Fruit fly (Drosophila melanogaster) whole organism, embryonic: ENCODE measurements around the gene CG10116.

Source experiments
- ATbp ChIP-seq: fragments of 200-800 bp; sonication (Bioruptor generic); optimal IDR thresholded peaks from 2 replicates; lab custom pipeline; 2017; ENCODE audit warnings: missing biosample characterization, mild to moderate bottlenecking, missing genetic modification characterization, missing genetic modification reagents
- Adf1 ChIP-seq: fragments of 200-800 bp; sonication (Bioruptor generic); IDR thresholded peaks from 2 replicates; pipeline ENCODE4 v1.3.6; 2022; ENCODE audit warnings: missing biosample characterization, missing genetic modification characterization
- BEAF-32 ChIP-seq: fragments of 200-800 bp; sonication (Bioruptor generic); optimal IDR thresholded peaks from 3 replicates; lab custom pipeline; 2017; ENCODE audit warnings: missing biosample characterization, missing genetic modification characterization, mild to moderate bottlenecking, moderate library complexity, missing genetic modification reagents
- C15 ChIP-seq: fragments of 200-800 bp; sonication (Bioruptor generic); IDR thresholded peaks from 3 replicates; pipeline ENCODE4 v1.3.6; 2022; ENCODE audit warnings: missing biosample characterization, missing genetic modification characterization
- CG11093 ChIP-seq: fragments of 200-800 bp; sonication (Bioruptor generic); IDR thresholded peaks from 3 replicates; pipeline ENCODE4 v1.3.6; 2022; ENCODE audit warnings: missing biosample characterization, missing genetic modification characterization
- CG11247 ChIP-seq: fragments of 200-800 bp; sonication (Bioruptor generic); IDR thresholded peaks from 2 replicates; pipeline ENCODE4 v1.3.6; 2022; ENCODE audit warnings: missing biosample characterization, missing genetic modification characterization
- CG11560 ChIP-seq: fragments of 200-800 bp; sonication (Bioruptor generic); IDR thresholded peaks from 3 replicates; pipeline ENCODE4 v1.3.6; 2022; ENCODE audit warnings: missing biosample characterization, missing genetic modification characterization
- CG11695 ChIP-seq: fragments of 200-800 bp; sonication (Bioruptor generic); IDR thresholded peaks from 3 replicates; pipeline ENCODE4 v1.3.6; 2022; ENCODE audit warnings: missing biosample characterization, missing genetic modification characterization
- CG12219 ChIP-seq: fragments of 200-800 bp; sonication (Bioruptor generic); optimal IDR thresholded peaks from 3 replicates; lab custom pipeline; 2018; ENCODE audit warnings: missing biosample characterization, mild to moderate bottlenecking, missing genetic modification characterization
- CG14014 ChIP-seq: fragments of 200-800 bp; sonication (Bioruptor generic); IDR thresholded peaks from 2 replicates; pipeline ENCODE4 v1.3.6; 2022; ENCODE audit warnings: missing biosample characterization, missing genetic modification characterization
- CG15514 ChIP-seq: fragments of 200-800 bp; sonication (Bioruptor generic); optimal IDR thresholded peaks from 3 replicates; lab custom pipeline; 2017; ENCODE audit warnings: missing biosample characterization, missing genetic modification characterization, mild to moderate bottlenecking, moderate library complexity, missing genetic modification reagents
- CG17612 ChIP-seq: fragments of 200-800 bp; sonication (Bioruptor generic); IDR thresholded peaks from 2 replicates; pipeline ENCODE4 v1.3.6; 2022; ENCODE audit warnings: missing biosample characterization, missing genetic modification characterization
- CG17802 ChIP-seq: fragments of 200-800 bp; sonication (Bioruptor generic); optimal IDR thresholded peaks from 2 replicates; lab custom pipeline; 2018; ENCODE audit warnings: missing biosample characterization, mild to moderate bottlenecking, missing genetic modification characterization, moderate library complexity
- CG2712 ChIP-seq: fragments of 200-800 bp; optimal IDR thresholded peaks from 3 replicates; lab custom pipeline; 2019; ENCODE audit warnings: missing biosample characterization, mild to moderate bottlenecking, missing genetic modification characterization, moderate library complexity
- CG3407 ChIP-seq: fragments of 200-800 bp; sonication (Bioruptor generic); optimal IDR thresholded peaks from 2 replicates; lab custom pipeline; 2018; ENCODE audit warnings: missing biosample characterization, mild to moderate bottlenecking, missing genetic modification characterization
- CG34224 ChIP-seq: fragments of 200-800 bp; sonication (Bioruptor generic); IDR thresholded peaks from 3 replicates; pipeline ENCODE4 v1.3.6; 2022; ENCODE audit warnings: missing biosample characterization, missing genetic modification characterization; ENCODE audit not compliant: partially characterized antibody
- CG3726 ChIP-seq: fragments of 200-800 bp; sonication (Bioruptor generic); IDR thresholded peaks from 3 replicates; pipeline ENCODE4, ENCODE4 v1.3.6; 2022; ENCODE audit warnings: missing biosample characterization, missing genetic modification characterization
- CG4328 ChIP-seq: fragments of 200-800 bp; sonication (Bioruptor generic); optimal IDR thresholded peaks from 3 replicates; lab custom pipeline; 2017; ENCODE audit warnings: missing biosample characterization, missing genetic modification reagents, missing genetic modification characterization
- CG6272 ChIP-seq: fragments of 200-800 bp; sonication (Bioruptor generic); IDR thresholded peaks from 2 replicates; pipeline ENCODE4 v1.3.6; 2022; ENCODE audit warnings: missing biosample characterization, missing genetic modification characterization
- CG7556 ChIP-seq: fragments of 200-800 bp; sonication (Bioruptor generic); optimal IDR thresholded peaks from 2 replicates; lab custom pipeline; 2017; ENCODE audit warnings: missing biosample characterization, mild to moderate bottlenecking, missing genetic modification characterization
- CG7963 ChIP-seq: fragments of 200-800 bp; sonication (Bioruptor generic); IDR thresholded peaks from 3 replicates; pipeline ENCODE4 v1.3.6; 2022; ENCODE audit warnings: missing biosample characterization, missing genetic modification characterization; ENCODE audit not compliant: partially characterized antibody
- CG9876 ChIP-seq: fragments of 200-800 bp; sonication (Bioruptor generic); optimal IDR thresholded peaks from 2 replicates; lab custom pipeline; 2016; ENCODE audit warnings: missing biosample characterization, missing genetic modification characterization
- D ChIP-seq, 2 experiments: fragments of 200-800 bp in 1 of 2; fragments of >200 bp in 1 of 2; sonication (Bioruptor generic) in 1 of 2; optimal IDR thresholded peaks; 2 replicates in 1 of 2; 3 replicates in 1 of 2; lab custom pipeline; 2017; ENCODE audit warnings: mild to moderate bottlenecking in 1 of 2, missing biosample characterization in 1 of 2, missing genetic modification characterization in 1 of 2, missing genetic modification reagents in 1 of 2
- Dad ChIP-seq: fragments of 200-800 bp; sonication (Bioruptor generic); optimal IDR thresholded peaks from 3 replicates; lab custom pipeline; 2016; ENCODE audit warnings: missing biosample characterization, missing genetic modification characterization
- Ets65A ChIP-seq: fragments of 200-800 bp; sonication (Bioruptor generic); peaks from one replicate; lab custom pipeline; 2016; ENCODE audit warnings: missing biosample characterization, missing genetic modification characterization
- HmgZ ChIP-seq: fragments of 200-800 bp; sonication (Bioruptor generic); optimal IDR thresholded peaks from 2 replicates; lab custom pipeline; 2018; ENCODE audit warnings: missing biosample characterization, mild to moderate bottlenecking, missing genetic modification characterization
- Hmx ChIP-seq: fragments of 200-800 bp; sonication (Bioruptor generic); optimal IDR thresholded peaks from 2 replicates; lab custom pipeline; 2016; ENCODE audit warnings: missing biosample characterization, missing genetic modification characterization
- Hr3 ChIP-seq: fragments of 200-800 bp; sonication (Bioruptor generic); optimal IDR thresholded peaks from 3 replicates; lab custom pipeline; 2016; ENCODE audit warnings: missing biosample characterization, missing genetic modification characterization
- Hr78 ChIP-seq, 2 experiments: fragments of 200-800 bp in 1 of 2; fragments of >200 bp in 1 of 2; sonication (Bioruptor generic) in 1 of 2; optimal IDR thresholded peaks; 2 replicates each; lab custom pipeline; 2017 to 2019; ENCODE audit warnings: missing biosample characterization in 2 of 2, missing genetic modification characterization in 2 of 2, mild to moderate bottlenecking in 1 of 2, moderate library complexity in 1 of 2
- Lpt ChIP-seq: fragments of >200 bp; optimal IDR thresholded peaks from 2 replicates; lab custom pipeline; 2018; ENCODE audit warnings: missing biosample characterization, missing genetic modification characterization
- MESR4 ChIP-seq: fragments of 200-800 bp; sonication (Bioruptor generic); optimal IDR thresholded peaks from 2 replicates; lab custom pipeline; 2018; ENCODE audit warnings: missing biosample characterization, mild to moderate bottlenecking, missing genetic modification characterization, moderate library complexity
- NC2β ChIP-seq: fragments of 200-800 bp; sonication (Bioruptor generic); optimal IDR thresholded peaks from 2 replicates; lab custom pipeline; 2016; ENCODE audit warnings: missing biosample characterization, missing genetic modification characterization
- Rfx ChIP-seq: fragments of 200-800 bp; sonication (Bioruptor generic); IDR thresholded peaks from 2 replicates; pipeline ENCODE4 v1.3.6; 2022; ENCODE audit warnings: missing biosample characterization, missing genetic modification characterization
- ase ChIP-seq: fragments of 200-800 bp; sonication (Bioruptor generic); IDR thresholded peaks from 3 replicates; pipeline ENCODE4 v1.3.6; 2022; ENCODE audit warnings: missing biosample characterization, missing genetic modification characterization
- corto ChIP-seq: fragments of 200-800 bp; sonication (Bioruptor generic); optimal IDR thresholded peaks from 2 replicates; lab custom pipeline; 2016; ENCODE audit warnings: missing biosample characterization, mild to moderate bottlenecking, missing genetic modification characterization, moderate library complexity
- jing ChIP-seq: fragments of 200-800 bp; sonication (Bioruptor generic); optimal IDR thresholded peaks from 2 replicates; lab custom pipeline; 2018; ENCODE audit warnings: missing biosample characterization, mild to moderate bottlenecking, missing genetic modification characterization
- kah ChIP-seq: fragments of 200-800 bp; sonication (Bioruptor generic); optimal IDR thresholded peaks from 2 replicates; lab custom pipeline; 2018; ENCODE audit warnings: missing biosample characterization, mild to moderate bottlenecking, missing genetic modification characterization
- odd ChIP-seq: fragments of 200-800 bp; sonication (Bioruptor generic); optimal IDR thresholded peaks from 2 replicates; lab custom pipeline; 2017; ENCODE audit warnings: missing biosample characterization, mild to moderate bottlenecking, missing genetic modification characterization
- otp ChIP-seq: fragments of 200-800 bp; sonication (Bioruptor generic); IDR thresholded peaks from 3 replicates; pipeline ENCODE4, ENCODE4 v1.3.6; 2022; ENCODE audit warnings: missing biosample characterization, missing genetic modification characterization
- phol ChIP-seq: fragments of 200-800 bp; sonication (Bioruptor generic); optimal IDR thresholded peaks from 3 replicates; lab custom pipeline; 2018; ENCODE audit warnings: missing biosample characterization, mild to moderate bottlenecking, missing genetic modification characterization, moderate library complexity
- prd ChIP-seq, 3 experiments: fragments of >200 bp in 2 of 3; fragments of 200-800 bp in 1 of 3; sonication (Bioruptor generic) in 1 of 3; optimal IDR thresholded peaks in 2 of 3; IDR thresholded peaks in 1 of 3; 2 replicates in 2 of 3; 3 replicates in 1 of 3; pipeline versions ENCODE4 v1.3.6 to Lab custom; 2017 to 2022; ENCODE audit warnings: missing biosample characterization in 1 of 3, missing genetic modification characterization in 1 of 3
- pzg ChIP-seq: fragments of 200-800 bp; sonication (Bioruptor generic); optimal IDR thresholded peaks from 3 replicates; lab custom pipeline; 2018; ENCODE audit warnings: missing biosample characterization, mild to moderate bottlenecking, missing genetic modification characterization, moderate library complexity
- sqz ChIP-seq: fragments of 200-800 bp; sonication (Bioruptor generic); optimal IDR thresholded peaks from 3 replicates; lab custom pipeline; 2018; ENCODE audit warnings: missing biosample characterization, mild to moderate bottlenecking, missing genetic modification characterization
- sr ChIP-seq: fragments of 200-800 bp; sonication (Bioruptor generic); IDR thresholded peaks from 3 replicates; pipeline ENCODE4 v1.3.6; 2022; ENCODE audit warnings: missing biosample characterization, missing genetic modification characterization
- tna ChIP-seq: fragments of 200-800 bp; sonication (Bioruptor generic); IDR thresholded peaks from 2 replicates; pipeline ENCODE4 v1.3.6; 2022; ENCODE audit warnings: missing biosample characterization, missing genetic modification characterization; ENCODE audit not compliant: partially characterized antibody
- twi ChIP-seq: fragments of 200-800 bp; optimal IDR thresholded peaks from 2 replicates; lab custom pipeline; 2019; ENCODE audit warnings: missing biosample characterization, mild to moderate bottlenecking, missing genetic modification characterization, moderate library complexity
- tx ChIP-seq: fragments of 200-800 bp; sonication (Bioruptor generic); optimal IDR thresholded peaks from 2 replicates; lab custom pipeline; 2016; ENCODE audit warnings: missing biosample characterization, missing genetic modification characterization
- unc-4 ChIP-seq: fragments of 200-800 bp; sonication (Bioruptor generic); IDR thresholded peaks from 2 replicates; pipeline ENCODE4 v1.3.6; 2022; ENCODE audit warnings: missing biosample characterization, missing genetic modification characterization; ENCODE audit not compliant: partially characterized antibody

Gene CG10116

DNA sequence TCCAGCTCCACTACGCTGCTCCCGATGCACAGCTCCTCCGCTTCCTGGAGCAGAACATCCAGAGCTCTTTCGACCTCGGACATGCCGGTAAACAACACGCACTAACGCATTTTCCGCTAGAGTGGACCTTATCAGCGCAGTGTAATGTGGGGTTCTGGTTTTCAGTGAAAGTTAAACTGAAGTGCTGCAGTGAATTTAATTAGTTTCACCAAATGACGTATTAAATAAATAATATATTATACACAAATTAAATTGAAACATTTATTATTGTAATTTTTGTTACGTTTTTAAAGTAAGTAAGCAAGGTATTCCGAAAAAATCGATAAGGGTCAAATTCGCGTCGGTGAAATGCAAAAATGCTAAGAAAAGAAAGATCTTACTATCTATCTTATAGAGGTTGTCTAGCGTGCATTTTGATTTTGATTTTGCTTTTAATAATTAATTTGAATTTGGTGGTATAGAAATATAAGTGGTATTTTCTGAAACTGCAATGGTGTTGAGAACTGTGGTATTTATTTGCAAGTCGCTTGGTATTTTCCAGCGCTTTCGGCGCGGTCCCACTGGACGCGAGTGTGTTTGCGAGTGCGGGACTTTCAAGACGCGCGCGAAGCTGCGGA is 6.8 kb downstream of the CG10116 start, which contains the start of the genes JMJD7 and CG10738 (continued):
- no peak for TF ChIP-seq CG9876
- TF ChIP-seq kah, result peak; percentile 18
- TF ChIP-seq CG11695, result no peak
- TF ChIP-seq CG15514 (GFP tag; lab: Kevin White, UChicago), result peak; percentile 70
- TF ChIP-seq CG7556 (GFP tag; lab: Kevin White, UChicago), result no peak
- TF ChIP-seq tx (GFP tag; lab: Kevin White, UChicago), result no peak
- TF ChIP-seq jing (GFP tag; lab: Kevin White, UChicago), result no peak
- no peak for TF ChIP-seq Hmx (GFP tag; lab: Kevin White, UChicago)
- peak; percentile 64 for TF ChIP-seq pzg
- peak; percentile 69; the same call in 2 of the 3 replicates for TF ChIP-seq ase (GFP tag; lab: Robert Waterston, UW)
- no peak for TF ChIP-seq Hr78 (GFP tag; optimal IDR thresholded peaks at IDR 0.05; lab: Kevin White, UChicago)
- no peak for TF ChIP-seq NC2β (GFP tag; lab: Kevin White, UChicago)
- no peak for TF ChIP-seq sqz
- TF ChIP-seq CG12219 (GFP tag; lab: Kevin White, UChicago), result no peak
- no peak for TF ChIP-seq corto (GFP tag; lab: Kevin White, UChicago)
- 0 out of 3 replicates have a peak, but pooled peaks have one; percentile 4 for TF ChIP-seq sr (GFP tag; lab: Robert Waterston, UW)
- TF ChIP-seq CG34224 (GFP tag; lab: Robert Waterston, UW), result no peak
- no peak for TF ChIP-seq Lpt (GFP tag; lab: Kevin White, UChicago)
- TF ChIP-seq C15 (GFP tag; lab: Robert Waterston, UW), result no peak
- peak; percentile 42; the same call in 2 of the 3 replicates for TF ChIP-seq CG11093
- peak; percentile 64 for TF ChIP-seq CG2712
- TF ChIP-seq CG11247, result peak; percentile 67
- TF ChIP-seq D (optimal IDR thresholded peaks at IDR 0.05; lab: Kevin White, UChicago), result no peak
- TF ChIP-seq D (GFP tag; optimal IDR thresholded peaks at IDR 0.05; lab: Kevin White, UChicago), result peak; percentile 68
- TF ChIP-seq odd, result no peak
- TF ChIP-seq CG17802 (tag; lab: Kevin White, UChicago), result peak; percentile 26
- peak; percentile 8 for TF ChIP-seq HmgZ (tag; lab: Kevin White, UChicago)
- no peak for TF ChIP-seq CG17612
- TF ChIP-seq Adf1, result peak; percentile 38; the same call in 1 of the 2 replicates
- TF ChIP-seq Hr3 (GFP tag; lab: Kevin White, UChicago), result no peak
- TF ChIP-seq MESR4 (GFP tag; lab: Kevin White, UChicago), result peak; percentile 15
- TF ChIP-seq prd (optimal IDR thresholded peaks at IDR 0.05; lab: Kevin White, UChicago), result no peak
- peak; percentile 64 for TF ChIP-seq prd (GFP tag; IDR thresholded peaks at IDR 0.05; lab: Robert Waterston, UW)
- peak; percentile 88 for TF ChIP-seq Rfx
- peak; percentile 5 for TF ChIP-seq BEAF-32 (GFP tag; lab: Kevin White, UChicago)
- TF ChIP-seq CG11560 (tag; lab: Robert Waterston, UW), result no peak
- peak; percentile 55 for TF ChIP-seq ATbp (GFP tag; lab: Kevin White, UChicago)
- no peak for TF ChIP-seq CG3407 (GFP tag; lab: Kevin White, UChicago)
- no peak for TF ChIP-seq CG7963 (GFP tag; lab: Robert Waterston, UW)
- no peak for TF ChIP-seq tna (GFP tag; lab: Robert Waterston, UW)
- TF ChIP-seq CG3726 (GFP tag; lab: Robert Waterston, UW), result no peak
- no peak for TF ChIP-seq twi (tag; lab: Kevin White, UChicago)
- no peak for TF ChIP-seq Dad (GFP tag; lab: Kevin White, UChicago)
- peak; percentile 56 for TF ChIP-seq CG4328 (GFP tag; lab: Kevin White, UChicago)
- peak; percentile 69; the same call in 1 of the 2 replicates for TF ChIP-seq CG6272 (GFP tag; lab: Robert Waterston, UW)
- peak; percentile 48 for TF ChIP-seq phol (tag; lab: Kevin White, UChicago)
- TF ChIP-seq otp (GFP tag; lab: Robert Waterston, UW), result peak; percentile 69; the same call in 1 of the 3 replicates
- TF ChIP-seq unc-4, result no peak
- TF ChIP-seq Ets65A (GFP tag; lab: Kevin White, UChicago), result peak; percentile 96
- TF ChIP-seq CG14014 (GFP tag; lab: Robert Waterston, UW), result peak; percentile 83
